Worm (Caenorhabditis elegans) whole organism, late embryonic: ENCODE results near the gene pigm-1.
A peak's percentile ranks its signal among the peaks of the same experiment; 100 is the strongest.

Source experiments
- C38D4.7 ChIP-seq: fragments of 200-800 bp; sonication (Bioruptor generic); optimal IDR thresholded peaks from 2 replicates; lab custom pipeline; 2018; ENCODE audit warnings: mild to moderate bottlenecking, missing genetic modification characterization, moderate library complexity, missing compliant biosample characterization
- K02D7.2 ChIP-seq: sonication (generic microtip); optimal IDR thresholded peaks from 2 replicates; lab custom pipeline; 2017; ENCODE audit warnings: mild to moderate bottlenecking, missing genetic modification characterization, missing compliant biosample characterization
- T23F11.4 ChIP-seq: fragments of 200-800 bp; sonication (Bioruptor generic); optimal IDR thresholded peaks from 2 replicates; lab custom pipeline; 2018; ENCODE audit warnings: mild to moderate bottlenecking, missing genetic modification characterization, missing compliant biosample characterization
- Y22D7AL.16 ChIP-seq: sonication (generic microtip); optimal IDR thresholded peaks from 2 replicates; lab custom pipeline; 2016; ENCODE audit warnings: missing genetic modification characterization, missing compliant biosample characterization
- ceh-14 ChIP-seq: sonication (generic microtip); optimal IDR thresholded peaks from 2 replicates; lab custom pipeline; 2016; ENCODE audit warnings: missing genotype, missing genetic modification characterization, missing compliant biosample characterization
- ceh-18 ChIP-seq: sonication (generic microtip); optimal IDR thresholded peaks from 2 replicates; lab custom pipeline; 2016; ENCODE audit warnings: missing genetic modification characterization, missing compliant biosample characterization
- ceh-2 ChIP-seq: sonication (generic microtip); optimal IDR thresholded peaks from 2 replicates; lab custom pipeline; 2016; ENCODE audit warnings: missing genotype, missing genetic modification characterization, missing compliant biosample characterization
- ceh-24 ChIP-seq: sonication (generic microtip); optimal IDR thresholded peaks from 2 replicates; lab custom pipeline; 2016; ENCODE audit warnings: mild to moderate bottlenecking, missing genetic modification characterization, missing compliant biosample characterization
- ceh-31 ChIP-seq: sonication (generic microtip); optimal IDR thresholded peaks from 2 replicates; lab custom pipeline; 2016; ENCODE audit warnings: missing genetic modification characterization, missing compliant biosample characterization
- ceh-45 ChIP-seq: fragments of 200-800 bp; sonication (Bioruptor generic); IDR thresholded peaks from 2 replicates; pipeline ENCODE4 v1.3.6; 2022; ENCODE audit warnings: missing genetic modification reagents, missing genetic modification characterization, missing compliant biosample characterization
- ceh-6 ChIP-seq: fragments of 200-800 bp; sonication (Bioruptor generic); optimal IDR thresholded peaks from 2 replicates; lab custom pipeline; 2018; ENCODE audit warnings: mild to moderate bottlenecking, missing genetic modification characterization, missing compliant biosample characterization
- ceh-9 ChIP-seq: sonication (generic microtip); optimal IDR thresholded peaks from 2 replicates; lab custom pipeline; 2016; ENCODE audit warnings: mild to moderate bottlenecking, missing genetic modification characterization, inconsistent platforms, missing compliant biosample characterization
- che-1 ChIP-seq: sonication (generic microtip); optimal IDR thresholded peaks from 2 replicates; lab custom pipeline; 2016; ENCODE audit warnings: mild to moderate bottlenecking, missing genetic modification characterization, missing compliant biosample characterization
- dmd-4 ChIP-seq: sonication (generic microtip); optimal IDR thresholded peaks from 2 replicates; lab custom pipeline; 2016; ENCODE audit warnings: borderline replicate concordance, missing genetic modification characterization, missing compliant biosample characterization
- dve-1 ChIP-seq: sonication (generic microtip); optimal IDR thresholded peaks from 2 replicates; lab custom pipeline; 2017; ENCODE audit warnings: antibody characterized with exemption, mild to moderate bottlenecking, missing genetic modification characterization, missing compliant biosample characterization
- elt-2 ChIP-seq: sonication (generic microtip); optimal IDR thresholded peaks from 2 replicates; lab custom pipeline; 2016; ENCODE audit warnings: missing genetic modification reagents, missing genetic modification characterization, missing compliant biosample characterization
- ets-4 ChIP-seq: sonication (generic microtip); optimal IDR thresholded peaks from 2 replicates; lab custom pipeline; 2016; ENCODE audit warnings: missing genetic modification characterization, missing compliant biosample characterization
- eyg-1 ChIP-seq: sonication (generic microtip); optimal IDR thresholded peaks from 2 replicates; lab custom pipeline; 2016; ENCODE audit warnings: missing genotype, missing genetic modification characterization, missing compliant biosample characterization
- fax-1 ChIP-seq: sonication (generic microtip); optimal IDR thresholded peaks from 2 replicates; lab custom pipeline; 2016; ENCODE audit warnings: missing genotype, missing genetic modification characterization, missing compliant biosample characterization
- fkh-6 ChIP-seq: sonication (generic microtip); optimal IDR thresholded peaks from 2 replicates; lab custom pipeline; 2016; ENCODE audit warnings: missing genetic modification characterization, missing compliant biosample characterization
- hlh-30 ChIP-seq: sonication (generic microtip); optimal IDR thresholded peaks from 2 replicates; lab custom pipeline; 2017; ENCODE audit warnings: antibody characterized with exemption, missing genetic modification characterization, missing compliant biosample characterization; ENCODE audit not compliant: insufficient read depth
- lim-6 ChIP-seq: sonication (generic microtip); optimal IDR thresholded peaks from 2 replicates; lab custom pipeline; 2016; ENCODE audit warnings: missing genetic modification characterization, missing compliant biosample characterization
- lin-11 ChIP-seq: fragments of 200-800 bp; sonication (Bioruptor generic); optimal IDR thresholded peaks from 2 replicates; lab custom pipeline; 2018; ENCODE audit warnings: mild to moderate bottlenecking, missing genetic modification characterization, missing compliant biosample characterization
- madf-2 ChIP-seq: sonication (generic microtip); optimal IDR thresholded peaks from 2 replicates; lab custom pipeline; 2017; ENCODE audit warnings: missing genetic modification characterization, missing compliant biosample characterization
- mec-3 ChIP-seq: sonication (generic microtip); optimal IDR thresholded peaks from 2 replicates; lab custom pipeline; 2016; ENCODE audit warnings: borderline replicate concordance, missing genetic modification characterization, missing compliant biosample characterization
- nfya-1 ChIP-seq: sonication (generic microtip); optimal IDR thresholded peaks from 2 replicates; lab custom pipeline; 2017; ENCODE audit warnings: missing genetic modification characterization, mild to moderate bottlenecking, missing compliant biosample characterization, antibody characterized with exemption, moderate library complexity
- npax-4 ChIP-seq: sonication (generic microtip); optimal IDR thresholded peaks from 2 replicates; lab custom pipeline; 2016; ENCODE audit warnings: missing genetic modification characterization, missing compliant biosample characterization
- pag-3 ChIP-seq: sonication (generic microtip); optimal IDR thresholded peaks from 2 replicates; lab custom pipeline; 2016; ENCODE audit warnings: missing compliant biosample characterization, missing genetic modification characterization, borderline replicate concordance
- pqm-1 ChIP-seq: sonication (generic microtip); optimal IDR thresholded peaks from 2 replicates; lab custom pipeline; 2016; ENCODE audit warnings: missing genetic modification characterization, missing compliant biosample characterization
- pros-1 ChIP-seq: fragments of 150-350 bp; optimal IDR thresholded peaks from 2 replicates; lab custom pipeline; 2014; ENCODE audit warnings: missing biosample characterization, missing genetic modification reagents, missing genetic modification characterization
- rnt-1 ChIP-seq: sonication (generic microtip); optimal IDR thresholded peaks from 2 replicates; lab custom pipeline; 2016; ENCODE audit warnings: missing genetic modification characterization, missing compliant biosample characterization
- syd-9 ChIP-seq: sonication (generic microtip); optimal IDR thresholded peaks from 2 replicates; lab custom pipeline; 2016; ENCODE audit warnings: mild to moderate bottlenecking, missing genetic modification characterization, moderate library complexity, missing compliant biosample characterization
- tbx-7 ChIP-seq: sonication (generic microtip); optimal IDR thresholded peaks from 2 replicates; lab custom pipeline; 2016; ENCODE audit warnings: missing genotype, missing genetic modification characterization, missing compliant biosample characterization
- unc-3 ChIP-seq, 2 experiments: fragments of 200-800 bp in 1 of 2; sonication (Bioruptor generic) in 1 of 2; sonication (generic microtip) in 1 of 2; conservative IDR thresholded peaks in 1 of 2; optimal IDR thresholded peaks in 1 of 2; 2 replicates each; pipeline versions ENCODE4 v1.3.6 to Lab custom; 2016 to 2022; ENCODE audit warnings: missing compliant biosample characterization in 2 of 2, missing genetic modification characterization in 2 of 2, missing genetic modification reagents in 1 of 2
- unc-86 ChIP-seq: sonication (generic microtip); optimal IDR thresholded peaks from 2 replicates; lab custom pipeline; 2016; ENCODE audit warnings: missing genetic modification characterization, missing compliant biosample characterization

pigm-1 gene

ce11 chrII:11376598-11377108 is 28.4 kb downstream of the pigm-1 start:
- no peak for TF ChIP-seq C38D4.7 (GFP tag; lab: Kevin White, UChicago)
- no peak for TF ChIP-seq ceh-9 (tag; lab: Kevin White, UChicago)
- TF ChIP-seq nfya-1 = no peak
- TF ChIP-seq dmd-4 (tag; lab: Kevin White, UChicago) = no peak
- no peak for TF ChIP-seq ceh-14 (tag; lab: Kevin White, UChicago)
- no peak for TF ChIP-seq rnt-1 (tag; lab: Kevin White, UChicago)
- TF ChIP-seq ceh-24 (tag; lab: Kevin White, UChicago) = no peak
- TF ChIP-seq tbx-7 = no peak
- TF ChIP-seq pros-1 (tag; lab: Kevin White, UChicago) = no peak
- TF ChIP-seq fkh-6 = no peak
- no peak for TF ChIP-seq che-1

DNA sequence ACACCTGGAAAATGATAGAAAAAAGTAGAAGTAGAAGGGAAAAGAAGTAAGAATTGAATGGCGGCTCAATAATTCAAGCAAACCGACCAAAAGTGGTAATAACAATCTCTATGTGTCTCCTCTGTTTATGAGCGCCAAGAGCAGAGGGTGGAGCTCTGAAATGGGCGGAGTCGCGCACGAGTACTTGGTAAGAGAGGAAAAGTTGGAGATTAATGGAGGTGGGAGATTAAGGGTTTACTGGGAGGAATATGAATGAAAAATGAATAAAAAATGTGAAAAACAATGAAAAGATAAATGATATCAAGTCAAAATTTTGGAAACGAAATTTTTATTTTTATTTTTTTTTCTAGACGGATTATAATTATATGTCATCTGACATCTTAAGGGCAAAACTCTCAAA is 29.5 kb downstream of the pigm-1 start:
- TF ChIP-seq ceh-31 (tag; lab: Kevin White, UChicago) (no peak), ceh-2 (no peak)

ce11 chrII:11383058-11383457 is 34.8 kb downstream of the pigm-1 start, which contains the start of the genes C33B4.5 and C33B4.4:
Gene C33B4.5 (plus strand): TSS chrII:11383327.
Gene C33B4.4 (minus strand): TSS chrII:11383442.
- TF ChIP-seq ceh-24 (tag; lab: Kevin White, UChicago) = no peak
- TF ChIP-seq nfya-1 = no peak
- TF ChIP-seq dmd-4 (tag; lab: Kevin White, UChicago) = no peak
- TF ChIP-seq dve-1 (tag; lab: Kevin White, UChicago) = no peak
- TF ChIP-seq ceh-18 (tag; lab: Kevin White, UChicago) = no peak

ce11 chrII:11384099-11384498 is 35.9 kb downstream of the pigm-1 start:
- peak; percentile 24 for TF ChIP-seq hlh-30 (tag; lab: Kevin White, UChicago)
- TF ChIP-seq T23F11.4 = no peak
- TF ChIP-seq ceh-18 (tag; lab: Kevin White, UChicago) = no peak

DNA sequence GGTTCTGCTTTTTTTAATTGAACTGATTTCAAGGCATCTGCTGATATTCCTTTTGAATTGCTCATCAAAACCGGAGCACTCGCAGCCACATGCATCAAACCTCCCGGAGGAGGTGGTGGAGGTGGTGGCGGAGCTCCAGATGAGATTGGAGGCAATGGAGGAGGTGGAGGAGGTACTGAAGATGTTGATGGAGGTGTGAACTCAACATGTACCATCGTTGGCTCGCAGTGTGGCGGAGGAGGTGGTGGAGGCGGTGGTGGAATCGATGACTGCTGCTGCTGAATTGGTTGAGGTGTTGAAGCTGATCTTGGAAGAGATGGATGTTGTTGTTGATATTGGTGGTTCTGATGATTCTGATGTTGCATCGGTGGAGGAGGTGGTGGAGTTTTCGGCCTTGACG is 38.7 kb downstream of the pigm-1 start:
- TF ChIP-seq fax-1 = no peak
- TF ChIP-seq lin-11 (tag; lab: Kevin White, UChicago) = no peak
- TF ChIP-seq K02D7.2 = no peak
- TF ChIP-seq dve-1 (tag; lab: Kevin White, UChicago) = no peak
- TF ChIP-seq elt-2 (tag; lab: Kevin White, UChicago) = no peak
- TF ChIP-seq madf-2 (tag; lab: Kevin White, UChicago) = no peak
- TF ChIP-seq syd-9 (tag; lab: Kevin White, UChicago) = no peak
- TF ChIP-seq ceh-6 = no peak
- no peak for TF ChIP-seq unc-86 (tag; lab: Kevin White, UChicago)
- TF ChIP-seq Y22D7AL.16 = no peak
- TF ChIP-seq hlh-30 (tag; lab: Kevin White, UChicago) = no peak
- no peak for TF ChIP-seq che-1
- TF ChIP-seq pqm-1 (tag; lab: Kevin White, UChicago) = no peak
- TF ChIP-seq ceh-2 = no peak
- TF ChIP-seq dmd-4 (tag; lab: Kevin White, UChicago) = no peak
- no peak for TF ChIP-seq ceh-45 (GFP tag; lab: Robert Waterston, UW)
- TF ChIP-seq, all 69 proteins: peak for 0

- TF ChIP-seq npax-4 (tag; lab: Kevin White, UChicago) (no peak), unc-3 (GFP tag; conservative IDR thresholded peaks at IDR 0.05; lab: Robert Waterston, UW) (no peak), unc-3 (tag; optimal IDR thresholded peaks at IDR 0.05; lab: Kevin White, UChicago) (no peak), K02D7.2 (no peak), ceh-18 (tag; lab: Kevin White, UChicago) (no peak), pag-3 (tag; lab: Kevin White, UChicago) (no peak), mec-3 (tag; lab: Kevin White, UChicago) (no peak), unc-86 (tag; lab: Kevin White, UChicago) (no peak), Y22D7AL.16 (no peak), eyg-1 (tag; lab: Kevin White, UChicago) (no peak), ets-4 (tag; lab: Kevin White, UChicago) (no peak), ceh-6 (no peak), lim-6 (tag; lab: Kevin White, UChicago) (no peak)
Measured at ce11 chrII:11390865-11391264, 42.6 kb downstream of the pigm-1 start, which contains the start of gene shn-1. Gene shn-1 (minus strand): TSS chrII:11390965.
